Worm (Caenorhabditis elegans) whole organism, L2 larva: ENCODE measurements around the gene R03H10.7.

ENCODE experiments used
- dmd-4 ChIP-seq: sonication (generic microtip); optimal IDR thresholded peaks from 2 replicates; lab custom pipeline; 2017; ENCODE audit warnings: missing biosample characterization, missing genetic modification characterization
- elt-1 ChIP-seq: fragments of 150-350 bp; optimal IDR thresholded peaks from 2 replicates; lab custom pipeline; 2014; ENCODE audit warnings: missing biosample characterization, missing genetic modification characterization
- lsy-2 ChIP-seq, 2 experiments: fragments of 150-350 bp in 1 of 2; sonication (generic microtip) in 1 of 2; optimal IDR thresholded peaks; 2 replicates each; lab custom pipeline; 2014 to 2017; ENCODE audit warnings: missing biosample characterization in 2 of 2, missing genetic modification characterization in 2 of 2
- nhr-12 ChIP-seq: fragments of 150-350 bp; optimal IDR thresholded peaks from 2 replicates; lab custom pipeline; 2014; ENCODE audit warnings: missing biosample characterization, missing genetic modification characterization
- nhr-237 ChIP-seq: fragments of 150-350 bp; optimal IDR thresholded peaks from 2 replicates; lab custom pipeline; 2014; ENCODE audit warnings: missing biosample characterization, missing genetic modification characterization
- nhr-25 ChIP-seq: fragments of 150-350 bp; sonication (generic microtip); optimal IDR thresholded peaks from 3 replicates; lab custom pipeline; 2014; ENCODE audit warnings: missing biosample characterization, missing genetic modification characterization
- nhr-6 ChIP-seq: fragments of 150-350 bp; optimal IDR thresholded peaks from 2 replicates; lab custom pipeline; 2014; ENCODE audit warnings: missing biosample characterization, missing genetic modification characterization
- nhr-77 ChIP-seq: fragments of 150-350 bp; optimal IDR thresholded peaks from 2 replicates; lab custom pipeline; 2014; ENCODE audit warnings: missing biosample characterization, missing genetic modification characterization
- snpc-4 ChIP-seq: fragments of 150-350 bp; optimal IDR thresholded peaks from 2 replicates; lab custom pipeline; 2014; ENCODE audit warnings: missing biosample characterization, missing genetic modification characterization
- unc-39 ChIP-seq: fragments of 150-350 bp; optimal IDR thresholded peaks from 2 replicates; lab custom pipeline; 2014; ENCODE audit warnings: missing biosample characterization, missing genetic modification characterization
- unc-62 ChIP-seq: fragments of 150-350 bp; optimal IDR thresholded peaks from 2 replicates; lab custom pipeline; 2014; ENCODE audit warnings: missing biosample characterization, missing genetic modification reagents, missing genetic modification characterization

- TF ChIP-seq lsy-2 (tag; optimal IDR thresholded peaks at IDR 0.05; lab: Kevin White, UChicago) (no peak), nhr-12 (no peak), snpc-4 (no peak), nhr-77 (tag; lab: Kevin White, UChicago) (no peak), dmd-4 (tag; lab: Kevin White, UChicago) (no peak), nhr-25 (tag; lab: Kevin White, UChicago) (no peak), unc-62 (GFP tag; lab: Kevin White, UChicago) (no peak), unc-39 (tag; lab: Kevin White, UChicago) (no peak), elt-1 (tag; lab: Kevin White, UChicago) (no peak), nhr-6 (tag; lab: Kevin White, UChicago) (no peak), nhr-237 (tag; lab: Kevin White, UChicago) (no peak)
These were observed 47.9 kb upstream of the R03H10.7 start, which contains the start of gene C16A11.4 for ce11 chrII:4226598-4227096.
